Fruit fly (Drosophila melanogaster): Measurements from ENCODE around the gene CG15528.

dm6 chr3R:30058057-30058868 lies 6.4 kb upstream of the CG15528 start, which contains the start of gene sima:
- TF ChIP-seq usp (GFP tag; optimal IDR thresholded peaks at IDR 0.05): no peak
- peak; percentile 21 for TF ChIP-seq Hnf4 (GFP tag; optimal IDR thresholded peaks at IDR 0.05)
- TF ChIP-seq Rel (GFP tag; optimal IDR thresholded peaks at IDR 0.05): no peak
- TF ChIP-seq Rel (tag; optimal IDR thresholded peaks at IDR 0.05): peak; percentile 27

Measured in whole organism, wandering third instar larva.